Worm (Caenorhabditis elegans) whole organism, L4/young adult: ENCODE results near the gene rhr-2.

ENCODE experiments used
- W03F9.2 ChIP-seq: fragments of 150-350 bp; optimal IDR thresholded peaks from 2 replicates; lab custom pipeline; 2014; ENCODE audit warnings: missing biosample characterization, missing genetic modification characterization
- dao-5 ChIP-seq: sonication (generic microtip); optimal IDR thresholded peaks from 2 replicates; lab custom pipeline; 2016; ENCODE audit warnings: missing genotype, missing genetic modification characterization, moderate library complexity, missing compliant biosample characterization
- him-1 ChIP-seq: sonication (generic microtip); optimal IDR thresholded peaks from 2 replicates; lab custom pipeline; 2016; ENCODE audit warnings: missing genotype, missing genetic modification reagents, missing genetic modification characterization, missing compliant biosample characterization

DNA sequence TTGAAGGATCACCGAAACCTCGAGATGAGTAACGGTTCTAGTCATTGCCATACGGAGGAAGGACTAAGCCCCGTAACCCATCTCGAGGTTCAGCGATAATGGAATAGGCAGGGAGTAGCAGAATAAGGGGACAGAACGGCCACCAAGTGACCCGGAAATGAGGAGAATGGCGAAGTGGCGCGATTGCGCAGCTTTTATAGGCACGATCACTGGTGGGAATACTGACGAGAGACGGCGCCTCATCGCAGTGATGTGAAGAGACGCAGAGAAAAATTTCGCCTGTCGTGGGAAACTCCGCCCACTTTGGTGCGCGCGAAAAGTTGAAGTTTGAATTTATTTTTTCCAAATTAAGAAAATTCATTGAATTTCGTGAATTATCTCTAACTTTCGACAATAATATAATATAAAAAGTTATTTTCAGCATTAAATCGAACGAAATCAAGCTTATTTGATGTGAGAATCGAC, 40.1 kb upstream of the rhr-2 start, which contains the start of gene F55A11.4:
- no peak for TF ChIP-seq W03F9.2
- TF ChIP-seq him-1, result no peak
- no peak for TF ChIP-seq dao-5 (tag; lab: Kevin White, UChicago)
